Worm (Caenorhabditis elegans) whole organism, L4/young adult: ENCODE measurements around the gene pkc-1.

Source experiments
- W03F9.2 ChIP-seq: fragments of 150-350 bp; optimal IDR thresholded peaks from 2 replicates; lab custom pipeline; 2014; ENCODE audit warnings: missing biosample characterization, missing genetic modification characterization
- dao-5 ChIP-seq: sonication (generic microtip); optimal IDR thresholded peaks from 2 replicates; lab custom pipeline; 2016; ENCODE audit warnings: missing genotype, missing genetic modification characterization, moderate library complexity, missing compliant biosample characterization
- him-1 ChIP-seq: sonication (generic microtip); optimal IDR thresholded peaks from 2 replicates; lab custom pipeline; 2016; ENCODE audit warnings: missing genotype, missing genetic modification reagents, missing genetic modification characterization, missing compliant biosample characterization

- TF ChIP-seq him-1 (tag; lab: Kevin White, UChicago) (no peak), dao-5 (tag; lab: Kevin White, UChicago) (no peak), W03F9.2 (no peak)
These were observed 6.4 kb upstream of the pkc-1 start for ce11 chrV:12038317-12038716.
